Worm (Caenorhabditis elegans) whole organism, L1 larva: Measurements from ENCODE around the gene erp-44.3.

Experiments used
- F16B12.6 ChIP-seq: fragments of 150-350 bp; optimal IDR thresholded peaks from 2 replicates; lab custom pipeline; 2014; ENCODE audit warnings: missing biosample characterization, missing genetic modification characterization
- Y116A8C.19 ChIP-seq: sonication (generic microtip); optimal IDR thresholded peaks from 2 replicates; lab custom pipeline; 2016; ENCODE audit warnings: missing compliant biosample characterization, missing genetic modification characterization, borderline replicate concordance
- aha-1 ChIP-seq: fragments of 150-350 bp; optimal IDR thresholded peaks from 2 replicates; lab custom pipeline; 2014; ENCODE audit warnings: missing biosample characterization, missing genetic modification characterization
- alr-1 ChIP-seq: fragments of 200-800 bp; sonication (Bioruptor generic); optimal IDR thresholded peaks from 2 replicates; lab custom pipeline; 2018; ENCODE audit warnings: borderline replicate concordance, mild to moderate bottlenecking, missing genetic modification characterization, missing compliant biosample characterization
- aly-2 ChIP-seq: fragments of 150-350 bp; optimal IDR thresholded peaks from 2 replicates; lab custom pipeline; 2014; ENCODE audit warnings: missing biosample characterization, missing genetic modification characterization
- ceh-8 ChIP-seq: fragments of 200-800 bp; sonication (Bioruptor generic); optimal IDR thresholded peaks from 2 replicates; lab custom pipeline; 2018; ENCODE audit warnings: mild to moderate bottlenecking, missing genetic modification characterization, moderate library complexity, missing compliant biosample characterization
- ceh-82 ChIP-seq, 3 experiments: fragments of 150-350 bp in 1 of 3; sonication (generic microtip) in 2 of 3; optimal IDR thresholded peaks; 2 replicates each; lab custom pipeline; 2014 to 2017; ENCODE audit warnings: missing biosample characterization in 3 of 3, missing genetic modification characterization in 3 of 3
- ceh-90 ChIP-seq: sonication (generic microtip); optimal IDR thresholded peaks from 2 replicates; lab custom pipeline; 2016; ENCODE audit warnings: missing genetic modification characterization, missing compliant biosample characterization
- ces-1 ChIP-seq: fragments of 150-350 bp; optimal IDR thresholded peaks from 2 replicates; lab custom pipeline; 2014; ENCODE audit warnings: missing biosample characterization, missing genetic modification reagents, missing genetic modification characterization
- dpl-1 ChIP-seq, 3 experiments: fragments of 150-350 bp in 2 of 3; sonication (generic microtip) in 1 of 3; optimal IDR thresholded peaks; 2 replicates each; lab custom pipeline; 2014 to 2017; ENCODE audit warnings: missing biosample characterization in 3 of 3, missing genetic modification characterization in 3 of 3, missing genetic modification reagents in 3 of 3
- dsc-1 ChIP-seq: sonication (generic microtip); optimal IDR thresholded peaks from 2 replicates; lab custom pipeline; 2016; ENCODE audit warnings: mild to moderate bottlenecking, missing genetic modification characterization, missing compliant biosample characterization
- efl-1 ChIP-seq, 4 experiments: fragments of 150-350 bp; optimal IDR thresholded peaks in 3 of 4; peaks in 1 of 4; 1 replicate in 1 of 4; 2 replicates in 3 of 4; lab custom pipeline; 2014; ENCODE audit warnings: missing biosample characterization in 2 of 4, missing genetic modification characterization in 2 of 4, missing genetic modification reagents in 2 of 4
- efl-3 ChIP-seq: fragments of 200-800 bp; sonication (Bioruptor generic); optimal IDR thresholded peaks from 2 replicates; lab custom pipeline; 2018; ENCODE audit warnings: mild to moderate bottlenecking, missing genetic modification characterization, missing compliant biosample characterization
- egl-27 ChIP-seq, 2 experiments: fragments of 150-350 bp in 1 of 2; sonication (generic microtip); optimal IDR thresholded peaks; 3 replicates each; lab custom pipeline; 2017 to 2018; ENCODE audit warnings: missing biosample characterization in 2 of 2, missing genetic modification characterization in 2 of 2, missing genetic modification reagents in 2 of 2
- elt-2 ChIP-seq: sonication (generic microtip); optimal IDR thresholded peaks from 2 replicates; lab custom pipeline; 2016; ENCODE audit warnings: missing genetic modification characterization, mild to moderate bottlenecking, inconsistent platforms, missing compliant biosample characterization, missing genetic modification reagents
- ets-5 ChIP-seq: fragments of 200-800 bp; sonication (Bioruptor generic); IDR thresholded peaks from 2 replicates; pipeline ENCODE4 v1.3.6; 2022; ENCODE audit warnings: missing genetic modification characterization, missing compliant biosample characterization
- fos-1 ChIP-seq: fragments of 150-350 bp; optimal IDR thresholded peaks from 2 replicates; lab custom pipeline; 2014; ENCODE audit warnings: missing biosample characterization, missing genetic modification characterization
- grh-1 ChIP-seq: fragments of 200-800 bp; sonication (Bioruptor generic); IDR thresholded peaks from 2 replicates; pipeline ENCODE4 v1.3.6; 2022; ENCODE audit warnings: missing genetic modification reagents, missing genetic modification characterization, missing compliant biosample characterization
- hlh-17 ChIP-seq: fragments of 200-800 bp; sonication (Bioruptor generic); optimal IDR thresholded peaks from 2 replicates; lab custom pipeline; 2018; ENCODE audit warnings: missing genetic modification characterization, mild to moderate bottlenecking, missing compliant biosample characterization, moderate library complexity, borderline replicate concordance
- hpl-2 ChIP-seq: fragments of 150-350 bp; optimal IDR thresholded peaks from 2 replicates; lab custom pipeline; 2014; ENCODE audit warnings: missing biosample characterization, missing genetic modification reagents, missing genetic modification characterization
- irx-1 ChIP-seq: sonication (generic microtip); optimal IDR thresholded peaks from 2 replicates; lab custom pipeline; 2016; ENCODE audit warnings: missing genetic modification characterization, missing compliant biosample characterization
- jun-1 ChIP-seq: fragments of 150-350 bp; optimal IDR thresholded peaks from 2 replicates; lab custom pipeline; 2014; ENCODE audit warnings: missing biosample characterization, missing genetic modification reagents, missing genetic modification characterization
- lin-15B ChIP-seq: fragments of 150-350 bp; sonication (generic microtip); optimal IDR thresholded peaks from 3 replicates; lab custom pipeline; 2014; ENCODE audit warnings: missing biosample characterization, missing genetic modification characterization
- lin-39 ChIP-seq: fragments of 150-350 bp; optimal IDR thresholded peaks from 2 replicates; lab custom pipeline; 2014; ENCODE audit warnings: missing biosample characterization, missing genetic modification reagents, missing genetic modification characterization
- lsy-2 ChIP-seq, 2 experiments: fragments of 150-350 bp; optimal IDR thresholded peaks; 2 replicates each; lab custom pipeline; 2014; ENCODE audit warnings: missing biosample characterization in 2 of 2, missing genetic modification characterization in 2 of 2
- mdl-1 ChIP-seq, 2 experiments: fragments of 150-350 bp; optimal IDR thresholded peaks; 2 replicates each; lab custom pipeline; 2014 to 2017; ENCODE audit warnings: missing biosample characterization in 2 of 2, missing genetic modification characterization in 2 of 2, inconsistent platforms in 1 of 2
- mef-2 ChIP-seq: fragments of 150-350 bp; optimal IDR thresholded peaks from 2 replicates; lab custom pipeline; 2014; ENCODE audit warnings: missing biosample characterization, missing genetic modification characterization
- nhr-11 ChIP-seq: fragments of 150-350 bp; optimal IDR thresholded peaks from 2 replicates; lab custom pipeline; 2014; ENCODE audit warnings: missing biosample characterization, missing genetic modification characterization
- nhr-19 ChIP-seq: fragments of 200-800 bp; sonication (Bioruptor generic); conservative IDR thresholded peaks from 2 replicates; pipeline ENCODE4 v1.3.6; 2022; ENCODE audit warnings: missing genetic modification characterization, missing compliant biosample characterization
- nhr-20 ChIP-seq: sonication (generic microtip); optimal IDR thresholded peaks from 2 replicates; lab custom pipeline; 2016; ENCODE audit warnings: mild to moderate bottlenecking, missing genetic modification characterization, missing compliant biosample characterization
- nhr-47 ChIP-seq: sonication (generic microtip); optimal IDR thresholded peaks from 2 replicates; lab custom pipeline; 2016; ENCODE audit warnings: mild to moderate bottlenecking, missing genetic modification characterization, moderate library complexity, missing compliant biosample characterization
- nhr-71 ChIP-seq: sonication (generic microtip); optimal IDR thresholded peaks from 2 replicates; lab custom pipeline; 2016; ENCODE audit warnings: mild to moderate bottlenecking, missing genetic modification characterization, moderate library complexity, missing compliant biosample characterization
- nhr-76 ChIP-seq: sonication (generic microtip); optimal IDR thresholded peaks from 2 replicates; lab custom pipeline; 2017; ENCODE audit warnings: missing biosample characterization, missing genetic modification characterization
- nhr-77 ChIP-seq: fragments of 150-350 bp; optimal IDR thresholded peaks from 2 replicates; lab custom pipeline; 2014; ENCODE audit warnings: missing biosample characterization, missing genetic modification characterization
- nhr-90 ChIP-seq: sonication (generic microtip); optimal IDR thresholded peaks from 2 replicates; lab custom pipeline; 2016; ENCODE audit warnings: mild to moderate bottlenecking, missing genetic modification characterization, missing compliant biosample characterization; ENCODE audit not compliant: poor library complexity
- pax-3 ChIP-seq: fragments of 200-800 bp; sonication (Bioruptor generic); optimal IDR thresholded peaks from 2 replicates; lab custom pipeline; 2018; ENCODE audit warnings: mild to moderate bottlenecking, missing genetic modification characterization, moderate library complexity, missing compliant biosample characterization
- pqm-1 ChIP-seq: sonication (generic microtip); optimal IDR thresholded peaks from 3 replicates; lab custom pipeline; 2017; ENCODE audit warnings: missing biosample characterization, missing genetic modification characterization
- snpc-4 ChIP-seq: fragments of 150-350 bp; optimal IDR thresholded peaks from 2 replicates; lab custom pipeline; 2014; ENCODE audit warnings: missing biosample characterization, missing genetic modification characterization
- snu-23 ChIP-seq: sonication (generic microtip); optimal IDR thresholded peaks from 2 replicates; lab custom pipeline; 2016; ENCODE audit warnings: missing genetic modification characterization, missing compliant biosample characterization
- sox-4 ChIP-seq: sonication (generic microtip); optimal IDR thresholded peaks from 2 replicates; lab custom pipeline; 2016; ENCODE audit warnings: missing genetic modification characterization, missing compliant biosample characterization
- sptf-1 ChIP-seq: fragments of 150-350 bp; optimal IDR thresholded peaks from 2 replicates; lab custom pipeline; 2014; ENCODE audit warnings: missing biosample characterization, missing genetic modification characterization
- sup-37 ChIP-seq: fragments of 200-800 bp; sonication (Bioruptor generic); optimal IDR thresholded peaks from 2 replicates; lab custom pipeline; 2018; ENCODE audit warnings: mild to moderate bottlenecking, missing genetic modification characterization, missing compliant biosample characterization
- swsn-7 ChIP-seq: sonication (generic microtip); optimal IDR thresholded peaks from 2 replicates; lab custom pipeline; 2016; ENCODE audit warnings: missing genetic modification characterization, missing compliant biosample characterization
- tlp-1 ChIP-seq: fragments of 150-350 bp; optimal IDR thresholded peaks from 2 replicates; lab custom pipeline; 2014; ENCODE audit warnings: missing biosample characterization, missing genetic modification characterization
- unc-86 ChIP-seq: sonication (generic microtip); optimal IDR thresholded peaks from 2 replicates; lab custom pipeline; 2016; ENCODE audit warnings: missing genetic modification characterization, missing compliant biosample characterization
- unc-98 ChIP-seq: fragments of 200-800 bp; sonication (Bioruptor generic); IDR thresholded peaks from 2 replicates; pipeline ENCODE4 v1.3.6; 2022; ENCODE audit warnings: missing genetic modification characterization, missing compliant biosample characterization
- vab-15 ChIP-seq: sonication (generic microtip); optimal IDR thresholded peaks from 2 replicates; lab custom pipeline; 2017; ENCODE audit warnings: missing genotype, mild to moderate bottlenecking, missing genetic modification characterization, missing compliant biosample characterization
- zip-4 ChIP-seq: fragments of 200-800 bp; sonication (Bioruptor generic); optimal IDR thresholded peaks from 2 replicates; lab custom pipeline; 2018; ENCODE audit warnings: mild to moderate bottlenecking, missing genetic modification characterization, moderate library complexity, missing compliant biosample characterization

The erp-44.3 gene

DNA sequence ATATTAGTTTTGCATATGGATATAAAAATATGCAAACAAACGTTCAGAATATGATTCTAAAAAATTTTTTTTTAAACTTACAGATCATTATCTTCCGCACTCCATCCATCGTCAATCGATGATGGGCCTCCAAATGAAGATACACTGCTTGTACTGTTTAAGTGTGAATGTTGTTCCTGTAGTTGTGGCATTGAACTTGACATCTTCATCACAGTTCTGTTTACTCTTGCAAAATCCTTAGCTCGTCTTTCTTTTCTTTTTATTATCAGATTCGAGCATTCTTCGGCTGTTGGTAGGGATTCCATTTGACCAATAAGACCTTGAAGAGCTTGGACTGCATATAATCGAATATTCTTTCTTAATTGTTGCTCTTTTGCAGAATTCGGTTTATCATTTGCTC is 17.4 kb upstream of the erp-44.3 start:
- TF ChIP-seq grh-1 (GFP tag; lab: Robert Waterston, UW) (no peak), alr-1 (no peak), nhr-71 (tag; lab: Kevin White, UChicago) (no peak), mdl-1 (tag; optimal IDR thresholded peaks at IDR 0.05; lab: Kevin White, UChicago) (no peak)
- TF ChIP-seq, all 84 proteins: peak for 0

ce11 chrIV:8107502-8107901 is 14.9 kb upstream of the erp-44.3 start, which contains the start of gene rabs-5:
Gene rabs-5, minus strand, starts transcription at chrIV:8107602.
- no peak for TF ChIP-seq nhr-47 (tag; lab: Kevin White, UChicago)
- no peak for TF ChIP-seq lsy-2 (tag; optimal IDR thresholded peaks at IDR 0.05; lab: Kevin White, UChicago)
- TF ChIP-seq dpl-1 (GFP tag; optimal IDR thresholded peaks at IDR 0.05; lab: Kevin White, UChicago), result no peak
- no peak for TF ChIP-seq swsn-7 (tag; lab: Kevin White, UChicago)
- TF ChIP-seq egl-27 (tag; optimal IDR thresholded peaks at IDR 0.05; lab: Kevin White, UChicago), result no peak
- no peak for TF ChIP-seq aha-1 (tag; lab: Kevin White, UChicago)
- TF ChIP-seq tlp-1, result no peak
- no peak for TF ChIP-seq fos-1 (tag; lab: Kevin White, UChicago)
- TF ChIP-seq snpc-4 (tag; lab: Kevin White, UChicago), result no peak
- TF ChIP-seq alr-1, result no peak
- no peak for TF ChIP-seq ceh-90 (tag; lab: Kevin White, UChicago)

- TF ChIP-seq zip-4 (no peak), efl-1 (optimal IDR thresholded peaks at IDR 0.05; lab: Kevin White, UChicago) (peak in 1 of 2 experiments; percentile 16), efl-1 (GFP tag; optimal IDR thresholded peaks at IDR 0.05 in 1 of 2; lab: Kevin White, UChicago) (peak in 1 of 2 experiments; percentile 73), irx-1 (no peak), elt-2 (tag; lab: Kevin White, UChicago) (no peak), unc-98 (GFP tag; lab: Robert Waterston, UW) (no peak), nhr-11 (tag; lab: Kevin White, UChicago) (peak; percentile 16), nhr-90 (tag; lab: Kevin White, UChicago) (no peak), dsc-1 (tag; lab: Kevin White, UChicago) (no peak), ceh-8 (GFP tag; lab: Kevin White, UChicago) (no peak), pax-3 (tag; lab: Kevin White, UChicago) (no peak), vab-15 (tag; lab: Kevin White, UChicago) (no peak), ets-5 (GFP tag; lab: Robert Waterston, UW) (no peak), ceh-90 (tag; lab: Kevin White, UChicago) (no peak), lin-15B (tag; lab: Kevin White, UChicago) (no peak), efl-3 (no peak), pqm-1 (no peak), nhr-19 (GFP tag; lab: Robert Waterston, UW) (no peak), F16B12.6 (tag; lab: Kevin White, UChicago) (peak; percentile 36), lin-39 (tag; lab: Kevin White, UChicago) (no peak), aly-2 (no peak), nhr-77 (no peak), jun-1 (tag; lab: Kevin White, UChicago) (no peak), ceh-82 (tag; optimal IDR thresholded peaks at IDR 0.05; lab: Kevin White, UChicago) (peak in 1 of 3 experiments; percentile 38), nhr-76 (tag; lab: Kevin White, UChicago) (no peak), sox-4 (tag; lab: Kevin White, UChicago) (no peak), sup-37 (GFP tag; lab: Kevin White, UChicago) (no peak), ces-1 (GFP tag; lab: Kevin White, UChicago) (no peak), lsy-2 (tag; optimal IDR thresholded peaks at IDR 0.05; lab: Kevin White, UChicago) (peak; percentile 13), Y116A8C.19 (tag; lab: Kevin White, UChicago) (no peak), alr-1 (no peak), snu-23 (GFP tag; lab: Kevin White, UChicago) (peak; percentile 57), mdl-1 (tag; optimal IDR thresholded peaks at IDR 0.05; lab: Kevin White, UChicago) (peak in 1 of 2 experiments; percentile 3), hpl-2 (GFP tag; lab: Kevin White, UChicago) (no peak), unc-86 (no peak), hlh-17 (GFP tag; lab: Kevin White, UChicago) (no peak), sptf-1 (tag; lab: Kevin White, UChicago) (no peak), aha-1 (tag; lab: Kevin White, UChicago) (no peak), nhr-20 (tag; lab: Kevin White, UChicago) (peak; percentile 38), mef-2 (no peak)
Observed at ce11 chrIV:8112187-8112586, 10.3 kb upstream of the erp-44.3 start, which contains the start of gene Y42H9AR.4. Gene Y42H9AR.4, minus strand, starts transcription at chrIV:8112218.
